Fruit fly (Drosophila melanogaster): Measurements from ENCODE around the gene Uba4.

Uba4 gene

dm6 chr2L:8553789-8554626 is 36.8 kb downstream of the Uba4 start:
- TF ChIP-seq net (GFP tag; optimal IDR thresholded peaks at IDR 0.05) (no peak), fd59A (GFP tag; optimal IDR thresholded peaks at IDR 0.05) (no peak), Eip78C (GFP tag) (peak; percentile 53), CG4318 (GFP tag; optimal IDR thresholded peaks at IDR 0.05) (no peak), CG6808 (GFP tag; optimal IDR thresholded peaks at IDR 0.05) (no peak), CG31627 (GFP tag; optimal IDR thresholded peaks at IDR 0.05) (peak; percentile 53), lz (GFP tag; optimal IDR thresholded peaks at IDR 0.05) (peak; percentile 45), cyc (GFP tag; optimal IDR thresholded peaks at IDR 0.05) (peak; percentile 1), CG10631 (GFP tag; optimal IDR thresholded peaks at IDR 0.05) (no peak), esn (GFP tag; optimal IDR thresholded peaks at IDR 0.05) (peak; percentile 58), ss (GFP tag; optimal IDR thresholded peaks at IDR 0.05) (no peak), Smox (GFP tag; optimal IDR thresholded peaks at IDR 0.05) (peak; percentile 28), Hr4 (GFP tag; optimal IDR thresholded peaks at IDR 0.05) (peak; percentile 27), Gug (GFP tag; IDR thresholded peaks at IDR 0.05) (no peak), CG6854 (GFP tag; optimal IDR thresholded peaks at IDR 0.05) (no peak), dsx (GFP tag; optimal IDR thresholded peaks at IDR 0.05; ENCODE audit: poor library complexity, severe bottlenecking) (no peak), CG10669 (GFP tag; optimal IDR thresholded peaks at IDR 0.05) (no peak), eg (GFP tag; IDR thresholded peaks at IDR 0.05) (no peak), OdsH (GFP tag; optimal IDR thresholded peaks at IDR 0.05) (no peak), CG1621 (tag; optimal IDR thresholded peaks at IDR 0.05) (no peak), CG34406 (GFP tag; optimal IDR thresholded peaks at IDR 0.05) (no peak), Met (GFP tag; optimal IDR thresholded peaks at IDR 0.05) (peak; percentile 59), CG15336 (GFP tag; IDR thresholded peaks at IDR 0.05) (no peak), Sox15 (GFP tag; optimal IDR thresholded peaks at IDR 0.05) (no peak), achi (GFP tag; optimal IDR thresholded peaks at IDR 0.05) (no peak), CG6163 (GFP tag; IDR thresholded peaks at IDR 0.05) (no peak), salr (GFP tag; optimal IDR thresholded peaks at IDR 0.05) (no peak), svp (GFP tag) (peak; percentile 68), Ets21C (GFP tag; optimal IDR thresholded peaks at IDR 0.05) (no peak), fkh (GFP tag; optimal IDR thresholded peaks at IDR 0.05) (no peak), CG8632 (GFP tag; optimal IDR thresholded peaks at IDR 0.05) (no peak), spab (GFP tag; optimal IDR thresholded peaks at IDR 0.05) (no peak), Sox102F (GFP tag; optimal IDR thresholded peaks at IDR 0.05) (peak; percentile 25), Sox14 (GFP tag; optimal IDR thresholded peaks at IDR 0.05) (no peak), vri (GFP tag; optimal IDR thresholded peaks at IDR 0.05) (peak; percentile 76), Ets96B (tag; optimal IDR thresholded peaks at IDR 0.05) (no peak), CG8119 (GFP tag; IDR thresholded peaks at IDR 0.05) (no peak), CG11902 (GFP tag; optimal IDR thresholded peaks at IDR 0.05) (no peak), topi (GFP tag; optimal IDR thresholded peaks at IDR 0.05) (peak; percentile 48), CG6276 (GFP tag; optimal IDR thresholded peaks at IDR 0.05) (no peak), Hr39 (GFP tag; optimal IDR thresholded peaks at IDR 0.05) (peak; percentile 42), CG32006 (GFP tag; optimal IDR thresholded peaks at IDR 0.05) (peak; percentile 10), CG7368 (GFP tag; optimal IDR thresholded peaks at IDR 0.05) (no peak), CG11762 (GFP tag; optimal IDR thresholded peaks at IDR 0.05; ENCODE audit: insufficient read depth) (no peak), Eip75B (GFP tag; optimal IDR thresholded peaks at IDR 0.05) (no peak), Blimp-1 (GFP tag; optimal IDR thresholded peaks at IDR 0.05) (no peak), CG8319 (GFP tag; optimal IDR thresholded peaks at IDR 0.05) (no peak), CG3919 (GFP tag; optimal IDR thresholded peaks at IDR 0.05) (no peak), CG6792 (GFP tag; optimal IDR thresholded peaks at IDR 0.05) (no peak)
